Worm (Caenorhabditis elegans): ENCODE measurements around the gene sru-6.
A peak's percentile ranks its signal among the peaks of the same experiment; 100 is the strongest.

Gene sru-6

DNA sequence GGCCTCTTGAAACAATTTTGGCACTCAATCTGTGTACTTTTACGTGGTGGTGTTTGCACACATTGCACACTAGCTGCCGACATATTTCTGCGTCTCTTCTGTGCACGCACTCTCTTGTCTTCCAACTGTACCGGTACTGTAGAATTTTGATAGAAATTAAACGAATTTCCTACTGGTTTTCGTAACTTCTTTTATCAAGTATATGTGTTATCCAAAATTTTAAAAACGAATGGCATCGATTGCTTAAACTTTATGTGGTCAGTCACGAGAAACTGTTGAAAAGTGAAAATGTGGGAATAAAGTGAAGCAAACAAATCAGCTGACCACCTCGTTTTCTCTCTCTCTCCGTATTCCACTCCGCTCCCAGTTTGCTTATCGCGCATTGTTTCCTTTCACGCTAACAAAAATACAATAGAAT, 22.9 kb downstream of the sru-6 start (continued):
- TF ChIP-seq madf-10 (tag; optimal IDR thresholded peaks at IDR 0.05): no peak
- TF ChIP-seq lin-40 (tag; optimal IDR thresholded peaks at IDR 0.05): no peak

DNA sequence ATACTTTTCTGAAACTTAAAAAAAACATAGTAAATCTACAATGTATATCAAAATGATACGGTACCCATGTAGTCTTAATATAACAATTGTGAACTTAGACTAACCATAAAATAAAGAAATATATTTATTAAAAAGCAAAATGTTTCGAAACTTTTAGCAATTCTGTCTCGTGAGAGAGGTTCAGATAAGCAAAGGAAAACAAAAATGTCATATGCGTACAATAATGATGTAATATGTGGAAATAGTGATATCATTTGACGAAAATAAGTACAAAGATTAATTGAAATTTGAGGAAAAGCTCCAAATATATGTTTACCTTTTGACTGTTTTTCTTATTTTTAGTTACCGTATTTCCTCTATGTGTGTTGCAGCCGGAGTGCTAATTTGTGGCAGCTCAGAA, 23.7 kb downstream of the sru-6 start:
- TF ChIP-seq fkh-3 (tag; optimal IDR thresholded peaks at IDR 0.05) (no peak), attf-5 (GFP tag; optimal IDR thresholded peaks at IDR 0.05) (no peak), unc-62 (GFP tag; optimal IDR thresholded peaks at IDR 0.05) (peak; percentile 76), somi-1 (GFP tag; optimal IDR thresholded peaks at IDR 0.05) (no peak), F39B2.1 (GFP tag; IDR thresholded peaks at IDR 0.05) (no peak), Y67H2A.10 (GFP tag; conservative IDR thresholded peaks at IDR 0.05) (no peak), B0261.1 (tag; optimal IDR thresholded peaks at IDR 0.05) (no peak), cebp-1 (GFP tag; IDR thresholded peaks at IDR 0.05) (peak; percentile 70; the same call in 1 of the 2 replicates), cebp-1 (tag; optimal IDR thresholded peaks at IDR 0.05) (peak; percentile 81)

- TF ChIP-seq lir-1 (GFP tag; conservative IDR thresholded peaks at IDR 0.05): no peak
- TF ChIP-seq nfya-1 (tag; optimal IDR thresholded peaks at IDR 0.05; ENCODE audit: borderline replicate concordance, insufficient read depth): no peak
- TF ChIP-seq him-1 (tag; optimal IDR thresholded peaks at IDR 0.05): no peak
- TF ChIP-seq ztf-22 (GFP tag; optimal IDR thresholded peaks at IDR 0.05): no peak
- TF ChIP-seq zfh-2 (GFP tag; conservative IDR thresholded peaks at IDR 0.05): no peak
- TF ChIP-seq lin-40 (tag; optimal IDR thresholded peaks at IDR 0.05): peak; percentile 21
- peak; percentile 12 for TF ChIP-seq ama-1 (optimal IDR thresholded peaks at IDR 0.05)
- TF ChIP-seq ama-1 (GFP tag; optimal IDR thresholded peaks at IDR 0.05): no peak
Observed at ce11 chrIV:9516831-9517230, 26.4 kb downstream of the sru-6 start, which contains the start of gene C33A12.19. Gene C33A12.19, plus strand, starts transcription at chrIV:9516999.

ce11 chrIV:9518608-9519007, 28.2 kb downstream of the sru-6 start, which contains the start of gene nlp-35:
Gene nlp-35, minus strand, starts transcription at chrIV:9518926.
- no peak for TF ChIP-seq sea-2 (GFP tag; IDR thresholded peaks at IDR 0.05)
- TF ChIP-seq chd-7 (tag; optimal IDR thresholded peaks at IDR 0.05): no peak
- no peak for TF ChIP-seq zfh-2 (GFP tag; conservative IDR thresholded peaks at IDR 0.05)
- TF ChIP-seq mes-4 (tag; optimal IDR thresholded peaks at IDR 0.05): no peak
- TF ChIP-seq ztf-26 (tag; optimal IDR thresholded peaks at IDR 0.05): peak; percentile 40

DNA sequence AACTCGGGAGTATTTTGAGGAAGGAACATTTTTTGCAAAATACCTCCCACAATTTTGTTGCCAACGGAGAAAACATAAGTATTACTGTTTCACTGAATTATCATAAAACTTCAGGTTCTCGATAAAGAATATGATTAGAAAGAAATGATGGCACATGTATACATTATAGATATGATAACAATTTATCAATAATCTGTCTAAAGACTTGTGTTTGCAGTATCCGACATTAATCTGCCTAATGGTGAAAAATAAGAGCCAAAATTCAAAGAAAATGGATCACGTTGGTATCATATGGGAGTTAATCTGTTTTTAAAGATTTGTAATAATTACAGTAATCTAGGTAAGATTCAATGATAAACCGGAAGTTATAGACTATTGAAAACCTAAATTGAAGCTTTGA, 30.2 kb downstream of the sru-6 start:
- no peak for TF ChIP-seq snpc-1.3 (tag; optimal IDR thresholded peaks at IDR 0.05; ENCODE audit: insufficient read depth)
- no peak for TF ChIP-seq lin-40 (tag; optimal IDR thresholded peaks at IDR 0.05)
- TF ChIP-seq Y67H2A.10 (GFP tag; conservative IDR thresholded peaks at IDR 0.05): no peak
- no peak for TF ChIP-seq atf-7 (tag; optimal IDR thresholded peaks at IDR 0.05)
- TF ChIP-seq egrh-3 (GFP tag; IDR thresholded peaks at IDR 0.05): no peak
- TF ChIP-seq rec-8 (tag; optimal IDR thresholded peaks at IDR 0.05): no peak
- no peak for TF ChIP-seq bed-1 (GFP tag; IDR thresholded peaks at IDR 0.05)
- no peak for TF ChIP-seq snpc-4 (GFP tag; optimal IDR thresholded peaks at IDR 0.05)
- TF ChIP-seq snpc-4 (tag; optimal IDR thresholded peaks at IDR 0.05): no peak
- TF ChIP-seq hrde-1 (tag; optimal IDR thresholded peaks at IDR 0.05; ENCODE audit: borderline replicate concordance): no peak
- TF ChIP-seq K12H6.12 (tag; optimal IDR thresholded peaks at IDR 0.05): no peak
- no peak for TF ChIP-seq lir-1 (GFP tag; conservative IDR thresholded peaks at IDR 0.05)
- TF ChIP-seq ceh-79 (tag; optimal IDR thresholded peaks at IDR 0.05): no peak
- TF ChIP-seq die-1 (tag; optimal IDR thresholded peaks at IDR 0.05): no peak
- TF ChIP-seq B0035.1 (tag; optimal IDR thresholded peaks at IDR 0.05): no peak
- TF ChIP-seq ceh-100 (GFP tag; IDR thresholded peaks at IDR 0.05): no peak
- no peak for TF ChIP-seq Y53G8AR.9 (GFP tag; conservative IDR thresholded peaks at IDR 0.05)
- TF ChIP-seq hlh-12 (tag; optimal IDR thresholded peaks at IDR 0.05): no peak
- no peak for TF ChIP-seq ets-4 (GFP tag; optimal IDR thresholded peaks at IDR 0.05)
- TF ChIP-seq K11D2.4 (GFP tag; IDR thresholded peaks at IDR 0.05): no peak

Measured in whole organism, young adult.